Worm (Caenorhabditis elegans) whole organism, L3 larva: Measurements from ENCODE around the gene dph-1.

Source experiments
- ZK546.5 ChIP-seq: sonication (generic microtip); optimal IDR thresholded peaks from 2 replicates; lab custom pipeline; 2017; ENCODE audit warnings: missing biosample characterization, missing genetic modification characterization
- ama-1 ChIP-seq: fragments of 150-350 bp; optimal IDR thresholded peaks from 2 replicates; lab custom pipeline; 2018
- ceh-16 ChIP-seq: sonication (generic microtip); optimal IDR thresholded peaks from 2 replicates; lab custom pipeline; 2017; ENCODE audit warnings: missing biosample characterization, missing genetic modification characterization
- ceh-82 ChIP-seq: fragments of 150-350 bp; optimal IDR thresholded peaks from 2 replicates; lab custom pipeline; 2014; ENCODE audit warnings: missing biosample characterization, missing genetic modification characterization
- egl-5 ChIP-seq: fragments of 150-350 bp; optimal IDR thresholded peaks from 2 replicates; lab custom pipeline; 2017; ENCODE audit warnings: missing biosample characterization, missing genetic modification reagents, missing genetic modification characterization, inconsistent platforms
- elt-1 ChIP-seq: fragments of 150-350 bp; optimal IDR thresholded peaks from 2 replicates; lab custom pipeline; 2014; ENCODE audit warnings: missing biosample characterization, missing genetic modification characterization
- elt-3 ChIP-seq, 3 experiments: fragments of 150-350 bp in 1 of 3; sonication (generic microtip) in 2 of 3; optimal IDR thresholded peaks; 2 replicates in 2 of 3; 4 replicates in 1 of 3; lab custom pipeline; 2014 to 2017; ENCODE audit warnings: missing biosample characterization in 3 of 3, missing genetic modification characterization in 3 of 3
- fos-1 ChIP-seq: fragments of 150-350 bp; optimal IDR thresholded peaks from 2 replicates; lab custom pipeline; 2014; ENCODE audit warnings: missing biosample characterization, missing genetic modification characterization
- mml-1 ChIP-seq: fragments of 150-350 bp; sonication (generic microtip); optimal IDR thresholded peaks from 3 replicates; lab custom pipeline; 2014; ENCODE audit warnings: missing biosample characterization, missing genetic modification characterization
- nfya-1 ChIP-seq: sonication (generic microtip); optimal IDR thresholded peaks from 2 replicates; lab custom pipeline; 2017; ENCODE audit warnings: missing genetic modification characterization, mild to moderate bottlenecking, missing compliant biosample characterization, antibody characterized with exemption, moderate library complexity; ENCODE audit not compliant: insufficient read depth
- nhr-11 ChIP-seq: fragments of 150-350 bp; optimal IDR thresholded peaks from 2 replicates; lab custom pipeline; 2014; ENCODE audit warnings: missing biosample characterization, missing genetic modification characterization
- pqm-1 ChIP-seq: fragments of 150-350 bp; optimal IDR thresholded peaks from 2 replicates; lab custom pipeline; 2017; ENCODE audit warnings: missing biosample characterization, missing genetic modification characterization, inconsistent platforms
- snpc-4 ChIP-seq: fragments of 150-350 bp; optimal IDR thresholded peaks from 2 replicates; lab custom pipeline; 2014; ENCODE audit warnings: missing biosample characterization, missing genetic modification characterization
- zag-1 ChIP-seq: fragments of 150-350 bp; optimal IDR thresholded peaks from 2 replicates; lab custom pipeline; 2014; ENCODE audit warnings: missing biosample characterization, missing genetic modification characterization

DNA sequence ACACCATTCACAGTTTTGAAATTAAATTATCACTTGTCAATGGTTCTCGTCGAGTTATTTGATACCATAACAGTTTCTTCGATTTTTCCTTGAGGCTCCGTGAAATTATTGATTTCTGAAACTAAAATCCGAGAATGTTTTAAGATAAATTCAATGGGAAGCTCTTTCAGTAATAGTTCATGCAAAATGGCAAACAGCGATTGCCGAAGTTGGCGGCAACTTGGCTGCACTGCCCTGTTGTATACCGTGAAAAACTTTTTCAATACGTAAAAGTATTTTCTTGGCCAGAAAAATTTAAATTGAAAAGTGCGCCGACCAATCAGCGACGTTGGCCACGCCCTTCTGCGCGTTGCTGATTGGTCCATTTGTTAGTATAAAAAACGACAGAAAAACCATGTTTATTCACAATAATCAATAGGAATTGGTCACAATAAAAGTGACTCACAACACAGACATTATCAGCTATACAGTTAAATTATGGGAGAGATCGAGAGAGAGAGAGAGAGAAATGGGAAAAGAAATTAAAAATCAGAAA, 23.8 kb upstream of the dph-1 start:
- TF ChIP-seq elt-1 (tag; lab: Kevin White, UChicago) = no peak
- no peak for TF ChIP-seq pqm-1 (tag; lab: Kevin White, UChicago)
- TF ChIP-seq snpc-4 (tag; lab: Kevin White, UChicago) = no peak
- TF ChIP-seq zag-1 (tag; lab: Kevin White, UChicago) = no peak
- TF ChIP-seq nfya-1 (tag; lab: Kevin White, UChicago) = peak; percentile 87
- no peak for TF ChIP-seq mml-1
- TF ChIP-seq ama-1 (lab: Kevin White, UChicago) = no peak
- TF ChIP-seq ceh-82 (tag; lab: Kevin White, UChicago) = no peak
- TF ChIP-seq elt-3 (tag; optimal IDR thresholded peaks at IDR 0.05; lab: Kevin White, UChicago) = no peak
- no peak for TF ChIP-seq fos-1
- no peak for TF ChIP-seq ceh-16
- TF ChIP-seq nhr-11 = no peak
- no peak for TF ChIP-seq ZK546.5 (tag; lab: Kevin White, UChicago)
- no peak for TF ChIP-seq egl-5 (tag; lab: Kevin White, UChicago)
